Fruit fly (Drosophila melanogaster) whole organism, adult: ENCODE measurements around the gene Tsp26A.

Experiments
- CG11617 ChIP-seq: fragments of 200-800 bp; sonication (Bioruptor generic); optimal IDR thresholded peaks from 2 replicates; lab custom pipeline; 2017; ENCODE audit warnings: mild to moderate bottlenecking, missing biosample characterization, missing genetic modification reagents, missing genetic modification characterization
- CG12768 ChIP-seq: fragments of 200-800 bp; sonication (Bioruptor generic); optimal IDR thresholded peaks from 2 replicates; lab custom pipeline; 2017; ENCODE audit warnings: missing biosample characterization, missing genetic modification characterization, mild to moderate bottlenecking, moderate library complexity, missing genetic modification reagents
- CG14711 ChIP-seq: fragments of 200-800 bp; sonication (Bioruptor generic); optimal IDR thresholded peaks from 2 replicates; lab custom pipeline; 2018; ENCODE audit warnings: missing biosample characterization, mild to moderate bottlenecking, missing genetic modification characterization, moderate library complexity
- CG1620 ChIP-seq: fragments of 200-800 bp; sonication (Bioruptor generic); optimal IDR thresholded peaks from 2 replicates; lab custom pipeline; 2016; ENCODE audit warnings: missing biosample characterization, missing genetic modification characterization
- CG33017 ChIP-seq: fragments of 200-800 bp; sonication (Bioruptor generic); optimal IDR thresholded peaks from 2 replicates; lab custom pipeline; 2018; ENCODE audit warnings: missing biosample characterization, mild to moderate bottlenecking, missing genetic modification characterization, moderate library complexity
- CG5204 ChIP-seq: fragments of 200-800 bp; sonication (Bioruptor generic); optimal IDR thresholded peaks from 2 replicates; lab custom pipeline; 2016; ENCODE audit warnings: missing biosample characterization, missing genetic modification characterization
- CG7045 ChIP-seq: fragments of 200-800 bp; sonication (Bioruptor generic); optimal IDR thresholded peaks from 2 replicates; lab custom pipeline; 2017; ENCODE audit warnings: missing biosample characterization, mild to moderate bottlenecking, missing genetic modification characterization
- CG7101 ChIP-seq: fragments of 200-800 bp; sonication (Bioruptor generic); optimal IDR thresholded peaks from 2 replicates; lab custom pipeline; 2018; ENCODE audit warnings: missing biosample characterization, mild to moderate bottlenecking, missing genetic modification characterization, moderate library complexity
- Clk ChIP-seq: fragments of 200-800 bp; sonication (Bioruptor generic); optimal IDR thresholded peaks from 2 replicates; lab custom pipeline; 2017; ENCODE audit warnings: missing biosample characterization, missing genetic modification characterization
- Crg-1 ChIP-seq: fragments of 200-800 bp; sonication (Bioruptor generic); optimal IDR thresholded peaks from 2 replicates; lab custom pipeline; 2016; ENCODE audit warnings: missing biosample characterization, missing genetic modification characterization
- Hr96 ChIP-seq: fragments of 200-800 bp; sonication (Bioruptor generic); optimal IDR thresholded peaks from 2 replicates; lab custom pipeline; 2016; ENCODE audit warnings: missing biosample characterization, missing genetic modification characterization
- Mnt ChIP-seq: fragments of 200-800 bp; sonication (Bioruptor generic); optimal IDR thresholded peaks from 2 replicates; lab custom pipeline; 2016; ENCODE audit warnings: missing biosample characterization, mild to moderate bottlenecking, missing genetic modification characterization
- bab1 ChIP-seq: fragments of 200-800 bp; sonication (Bioruptor generic); optimal IDR thresholded peaks from 3 replicates; lab custom pipeline; 2019; ENCODE audit warnings: missing biosample characterization, mild to moderate bottlenecking, missing genetic modification characterization, moderate library complexity
- cic ChIP-seq: fragments of 200-800 bp; sonication (Bioruptor generic); optimal IDR thresholded peaks from 2 replicates; lab custom pipeline; 2017; ENCODE audit warnings: missing biosample characterization, mild to moderate bottlenecking, missing genetic modification characterization, moderate library complexity
- cnc ChIP-seq, 2 experiments: fragments of >200 bp; optimal IDR thresholded peaks; 2 replicates each; lab custom pipeline; 2017
- kay ChIP-seq: fragments of 200-800 bp; sonication (Bioruptor generic); peaks from one replicate; lab custom pipeline; 2016; ENCODE audit warnings: missing biosample characterization, missing genetic modification characterization, borderline replicate concordance
- ovo ChIP-seq: fragments of 200-800 bp; sonication (Bioruptor generic); optimal IDR thresholded peaks from 2 replicates; lab custom pipeline; 2016; ENCODE audit warnings: missing biosample characterization, missing genetic modification characterization
- pad ChIP-seq: fragments of 200-800 bp; sonication (Bioruptor generic); optimal IDR thresholded peaks from 3 replicates; lab custom pipeline; 2017; ENCODE audit warnings: missing biosample characterization, missing genetic modification characterization, mild to moderate bottlenecking, moderate library complexity, missing genetic modification reagents
- tj ChIP-seq: fragments of 200-800 bp; sonication (Bioruptor generic); optimal IDR thresholded peaks from 3 replicates; lab custom pipeline; 2017; ENCODE audit warnings: missing biosample characterization, mild to moderate bottlenecking, missing genetic modification characterization, moderate library complexity
- toe ChIP-seq: fragments of 200-800 bp; sonication (Bioruptor generic); optimal IDR thresholded peaks from 2 replicates; lab custom pipeline; 2016; ENCODE audit warnings: missing biosample characterization, missing genetic modification characterization

Gene Tsp26A

DNA sequence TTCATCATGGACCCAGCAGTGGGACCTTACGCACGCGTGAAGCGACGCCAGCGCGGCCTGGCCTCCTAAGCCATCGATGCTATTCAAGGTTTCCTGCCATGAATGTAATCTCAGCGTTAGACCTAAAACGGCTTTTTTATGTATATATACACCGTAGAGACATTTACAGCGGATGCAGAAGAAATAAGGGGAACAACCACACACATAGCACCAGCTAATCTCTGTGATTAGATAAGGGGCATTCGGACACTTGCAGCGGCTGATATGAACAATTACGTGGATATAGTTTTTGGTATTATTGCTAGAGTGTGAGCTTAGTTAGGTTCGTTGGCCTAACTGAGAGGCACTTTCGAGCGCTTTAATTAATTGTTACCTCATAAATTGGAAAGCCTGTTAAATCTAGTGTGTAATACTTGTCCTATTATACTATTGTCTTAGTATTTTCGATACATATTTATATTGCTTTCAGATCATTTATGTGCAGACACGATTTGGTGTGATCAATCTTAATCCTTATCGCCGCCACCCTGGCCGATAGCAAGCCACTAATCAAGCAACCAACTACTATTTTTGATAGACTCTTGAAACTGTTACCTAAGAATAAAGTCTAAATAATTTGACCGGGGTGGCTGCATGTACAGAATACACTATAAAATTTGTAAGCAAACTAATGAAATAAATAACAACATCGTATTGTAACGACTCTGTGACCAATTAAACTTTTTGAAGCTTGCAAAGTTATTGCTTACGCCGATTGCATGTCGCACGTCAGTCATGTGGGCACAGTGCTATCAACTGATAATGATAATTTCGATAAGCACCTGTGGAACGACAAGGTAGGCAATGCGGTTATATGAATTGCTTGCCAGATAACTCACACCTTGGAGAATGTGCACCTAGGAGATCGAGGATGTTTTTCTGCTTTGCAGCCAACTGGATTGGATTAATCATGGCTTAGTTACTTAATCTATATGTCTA is 11.6 kb upstream of the Tsp26A start:
- no peak for TF ChIP-seq CG7101 (tag; lab: Kevin White, UChicago)
- TF ChIP-seq kay (GFP tag; lab: Kevin White, UChicago) = no peak
- TF ChIP-seq Mnt (GFP tag; lab: Kevin White, UChicago) = no peak
- no peak for TF ChIP-seq Clk (GFP tag; lab: Kevin White, UChicago)
- TF ChIP-seq cic (GFP tag; lab: Kevin White, UChicago) = no peak
- TF ChIP-seq pad = no peak

DNA sequence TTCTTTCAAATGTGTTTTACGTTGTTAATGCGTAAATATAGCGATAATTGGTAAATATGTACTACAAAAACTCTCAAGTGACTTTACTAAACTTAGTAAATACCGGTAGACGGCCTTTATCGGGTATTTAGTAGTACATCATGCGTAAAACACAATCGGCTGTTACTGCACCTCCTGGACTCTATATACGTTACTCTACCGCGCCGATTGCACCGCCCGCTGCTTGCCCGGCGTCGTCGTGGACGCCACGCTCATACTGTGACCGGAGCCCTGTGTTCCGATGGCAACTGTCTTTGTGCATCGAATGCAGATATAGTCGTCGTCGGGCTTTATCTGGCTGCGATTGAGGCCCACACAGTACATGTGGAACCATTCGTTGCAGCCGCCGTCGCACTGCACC is 9.6 kb upstream of the Tsp26A start:
- TF ChIP-seq CG1620 (GFP tag; lab: Kevin White, UChicago) = no peak
- TF ChIP-seq pad = no peak
- no peak for TF ChIP-seq Mnt (GFP tag; lab: Kevin White, UChicago)
- TF ChIP-seq CG33017 = no peak
- no peak for TF ChIP-seq cnc (optimal IDR thresholded peaks at IDR 0.05; lab: Kevin White, UChicago)
- TF ChIP-seq kay (GFP tag; lab: Kevin White, UChicago) = no peak
- peak; percentile 35 for TF ChIP-seq cic (GFP tag; lab: Kevin White, UChicago)
- no peak for TF ChIP-seq ovo (GFP tag; lab: Kevin White, UChicago)

DNA sequence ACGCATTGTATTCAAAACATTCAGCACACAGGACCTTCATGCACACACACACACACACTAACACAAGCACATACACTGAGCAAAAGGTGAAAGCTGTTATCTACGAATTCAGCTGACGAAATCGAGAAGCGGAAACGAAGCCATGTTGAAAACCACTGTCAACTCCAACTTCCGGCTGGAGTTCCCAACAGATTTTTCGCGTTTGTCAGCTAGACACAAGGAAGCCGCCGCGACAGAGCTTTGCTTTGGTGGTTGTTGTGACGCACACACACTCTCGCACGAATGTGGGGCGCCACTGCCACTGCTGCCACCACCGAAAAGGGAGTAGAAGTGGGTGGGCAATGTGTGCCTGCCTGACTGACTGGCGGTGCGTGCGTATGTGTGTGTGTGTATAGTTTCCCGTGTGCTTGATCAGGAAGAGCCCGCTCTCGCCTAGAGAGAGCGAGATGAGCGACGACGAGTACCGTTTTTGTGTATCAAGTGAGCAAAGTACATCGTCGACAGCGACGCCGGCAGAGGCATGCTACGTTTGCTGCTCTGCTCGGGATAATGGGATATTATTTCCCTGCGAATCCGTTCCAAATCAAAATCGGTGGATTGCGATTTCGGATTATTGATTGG is 2.3 kb upstream of the Tsp26A start:
- TF ChIP-seq tj (GFP tag; lab: Kevin White, UChicago) = no peak
- no peak for TF ChIP-seq pad
- no peak for TF ChIP-seq cnc (optimal IDR thresholded peaks at IDR 0.05; lab: Kevin White, UChicago)
- TF ChIP-seq Clk (GFP tag; lab: Kevin White, UChicago) = no peak
- no peak for TF ChIP-seq CG33017
- TF ChIP-seq CG12768 (GFP tag; lab: Kevin White, UChicago) = no peak
- no peak for TF ChIP-seq CG14711 (tag; lab: Kevin White, UChicago)
- TF ChIP-seq Crg-1 (GFP tag; lab: Kevin White, UChicago) = no peak
- no peak for TF ChIP-seq Mnt (GFP tag; lab: Kevin White, UChicago)
- TF ChIP-seq bab1 (GFP tag; lab: Kevin White, UChicago) = no peak
- no peak for TF ChIP-seq CG11617 (GFP tag; lab: Kevin White, UChicago)
- no peak for TF ChIP-seq CG7101 (tag; lab: Kevin White, UChicago)
- no peak for TF ChIP-seq kay (GFP tag; lab: Kevin White, UChicago)
- no peak for TF ChIP-seq ovo (GFP tag; lab: Kevin White, UChicago)
- no peak for TF ChIP-seq toe (GFP tag; lab: Kevin White, UChicago)
- no peak for TF ChIP-seq CG7045
- no peak for TF ChIP-seq cic (GFP tag; lab: Kevin White, UChicago)

DNA sequence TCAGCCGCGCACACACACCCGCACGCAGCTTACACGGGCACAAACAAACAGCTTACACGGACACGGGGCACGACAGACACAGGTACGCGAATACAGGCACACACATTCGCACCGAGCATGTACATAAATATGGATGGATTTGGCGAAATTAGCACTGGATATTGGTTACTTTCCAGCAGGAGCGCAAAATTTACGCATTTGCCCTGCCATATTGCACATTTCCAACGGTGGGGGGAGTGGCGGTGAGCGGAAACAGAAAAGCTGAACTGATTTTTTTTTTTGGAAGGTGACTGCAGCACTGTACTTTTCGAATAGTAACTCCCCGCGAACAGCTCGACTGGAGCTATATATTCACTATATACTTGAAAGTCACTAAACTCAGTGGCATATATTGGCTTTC is 1.6 kb upstream of the Tsp26A start:
- TF ChIP-seq Crg-1 (GFP tag; lab: Kevin White, UChicago) (no peak), CG7101 (tag; lab: Kevin White, UChicago) (no peak), kay (GFP tag; lab: Kevin White, UChicago) (no peak), CG5204 (GFP tag; lab: Kevin White, UChicago) (no peak), toe (GFP tag; lab: Kevin White, UChicago) (no peak), Hr96 (no peak), CG7045 (no peak), Clk (GFP tag; lab: Kevin White, UChicago) (no peak), ovo (GFP tag; lab: Kevin White, UChicago) (no peak), CG33017 (no peak), Mnt (GFP tag; lab: Kevin White, UChicago) (no peak), tj (GFP tag; lab: Kevin White, UChicago) (no peak), CG12768 (GFP tag; lab: Kevin White, UChicago) (no peak), bab1 (GFP tag; lab: Kevin White, UChicago) (no peak), cic (GFP tag; lab: Kevin White, UChicago) (no peak), pad (no peak), cnc (optimal IDR thresholded peaks at IDR 0.05; lab: Kevin White, UChicago) (no peak), CG14711 (tag; lab: Kevin White, UChicago) (no peak)

DNA sequence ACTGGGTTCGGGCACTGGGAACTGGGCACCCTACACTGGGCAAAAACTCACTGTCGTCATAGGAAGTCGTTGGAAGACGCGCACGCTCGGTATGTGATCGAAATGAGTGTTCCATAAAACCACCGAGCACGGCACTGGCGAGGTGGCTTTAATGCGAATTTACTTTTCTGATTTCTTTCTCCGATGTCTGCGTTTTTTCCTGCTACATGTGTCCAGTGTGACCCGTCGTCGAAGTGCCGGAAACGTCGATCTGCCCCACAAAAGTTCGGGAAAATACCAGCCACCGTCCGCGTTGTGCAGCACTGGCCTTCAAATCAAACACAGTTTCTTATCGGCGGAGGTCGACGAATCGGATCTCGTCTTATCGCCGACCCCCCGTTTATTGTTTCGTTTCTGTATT is 781 bp upstream of the Tsp26A start, which contains the start of gene Kdm5:
Kdm5 (minus strand) TSS at position 255 of the 400 bp plus-strand sequence.
- TF ChIP-seq CG11617 (GFP tag; lab: Kevin White, UChicago) (no peak), tj (GFP tag; lab: Kevin White, UChicago) (peak; percentile 10), cic (GFP tag; lab: Kevin White, UChicago) (peak; percentile 32), ovo (GFP tag; lab: Kevin White, UChicago) (no peak), toe (GFP tag; lab: Kevin White, UChicago) (no peak), bab1 (GFP tag; lab: Kevin White, UChicago) (peak; percentile 38), cnc (optimal IDR thresholded peaks at IDR 0.05; lab: Kevin White, UChicago) (no peak), CG7045 (no peak), Clk (GFP tag; lab: Kevin White, UChicago) (peak; percentile 8), CG7101 (tag; lab: Kevin White, UChicago) (peak; percentile 66), CG1620 (GFP tag; lab: Kevin White, UChicago) (peak; percentile 28), Mnt (GFP tag; lab: Kevin White, UChicago) (peak; percentile 76), Hr96 (no peak), CG5204 (GFP tag; lab: Kevin White, UChicago) (no peak), pad (peak; percentile 40), CG33017 (peak; percentile 39), kay (GFP tag; lab: Kevin White, UChicago) (no peak), CG12768 (GFP tag; lab: Kevin White, UChicago) (peak; percentile 24), Crg-1 (GFP tag; lab: Kevin White, UChicago) (peak; percentile 72), CG14711 (tag; lab: Kevin White, UChicago) (peak; percentile 32)
